Worm (Caenorhabditis elegans) whole organism, young adult: Measurements from ENCODE around the gene C47G2.4.

Source experiments
- B0261.1 ChIP-seq: sonication (generic microtip); optimal IDR thresholded peaks from 2 replicates; lab custom pipeline; 2016; ENCODE audit warnings: mild to moderate bottlenecking, missing genetic modification characterization, moderate library complexity, missing compliant biosample characterization
- B0336.3 ChIP-seq: fragments of 200-800 bp; sonication (Bioruptor generic); IDR thresholded peaks from 2 replicates; pipeline ENCODE4 v1.3.6; 2022; ENCODE audit warnings: missing genetic modification characterization, missing compliant biosample characterization
- C06A6.2 ChIP-seq: fragments of 200-800 bp; sonication (Bioruptor generic); conservative IDR thresholded peaks from 2 replicates; pipeline ENCODE4 v1.3.6; 2022; ENCODE audit warnings: missing genetic modification characterization, missing compliant biosample characterization
- C17E4.6 ChIP-seq: fragments of 200-800 bp; sonication (Bioruptor generic); IDR thresholded peaks from 2 replicates; pipeline ENCODE4 v1.3.6; 2022; ENCODE audit warnings: missing genetic modification reagents, missing genetic modification characterization, missing compliant biosample characterization
- F10E7.11 ChIP-seq: sonication (generic microtip); optimal IDR thresholded peaks from 2 replicates; lab custom pipeline; 2017; ENCODE audit warnings: mild to moderate bottlenecking, missing genetic modification characterization, moderate library complexity, missing compliant biosample characterization
- F37B4.10 ChIP-seq: fragments of 200-800 bp; sonication (Bioruptor generic); IDR thresholded peaks from 2 replicates; pipeline ENCODE4 v1.3.6; 2022; ENCODE audit warnings: missing genetic modification characterization, missing compliant biosample characterization
- F39B2.1 ChIP-seq: fragments of 200-800 bp; sonication (Bioruptor generic); IDR thresholded peaks from 2 replicates; pipeline ENCODE4 v1.3.6; 2022; ENCODE audit warnings: missing genetic modification reagents, missing genetic modification characterization, missing compliant biosample characterization
- F49E8.2 ChIP-seq: sonication (generic microtip); optimal IDR thresholded peaks from 3 replicates; lab custom pipeline; 2017; ENCODE audit warnings: missing genetic modification characterization, mild to moderate bottlenecking, missing compliant biosample characterization, antibody characterized with exemption, moderate library complexity; ENCODE audit not compliant: insufficient read depth
- F57A8.1 ChIP-seq: fragments of 200-800 bp; sonication (Bioruptor generic); optimal IDR thresholded peaks from 2 replicates; lab custom pipeline; 2018; ENCODE audit warnings: mild to moderate bottlenecking, missing genetic modification characterization, moderate library complexity, missing compliant biosample characterization
- F57C9.4 ChIP-seq: sonication (generic microtip); optimal IDR thresholded peaks from 2 replicates; lab custom pipeline; 2017; ENCODE audit warnings: mild to moderate bottlenecking, missing genetic modification characterization, missing compliant biosample characterization
- T26A5.8 ChIP-seq: sonication (generic microtip); optimal IDR thresholded peaks from 2 replicates; lab custom pipeline; 2016; ENCODE audit warnings: missing genetic modification characterization, missing compliant biosample characterization
- Y56A3A.18 ChIP-seq: fragments of 200-800 bp; sonication (Bioruptor generic); IDR thresholded peaks from 2 replicates; pipeline ENCODE4 v1.3.6; 2022; ENCODE audit warnings: missing genetic modification reagents, missing genetic modification characterization, missing compliant biosample characterization
- Y67H2A.10 ChIP-seq: fragments of 200-800 bp; sonication (Bioruptor generic); conservative IDR thresholded peaks from 2 replicates; pipeline ENCODE4 v1.3.6; 2022; ENCODE audit warnings: missing genetic modification reagents, missing genetic modification characterization, missing compliant biosample characterization
- Y95B8A.8 ChIP-seq: fragments of 200-800 bp; sonication (Bioruptor generic); IDR thresholded peaks from 2 replicates; pipeline ENCODE4 v1.3.6; 2022; ENCODE audit warnings: missing genetic modification reagents, missing genetic modification characterization, missing compliant biosample characterization
- athp-1 ChIP-seq: sonication (generic microtip); optimal IDR thresholded peaks from 2 replicates; lab custom pipeline; 2017; ENCODE audit warnings: mild to moderate bottlenecking, missing genetic modification characterization, missing compliant biosample characterization
- attf-3 ChIP-seq: fragments of 200-800 bp; sonication (Bioruptor generic); conservative IDR thresholded peaks from 2 replicates; pipeline ENCODE4 v1.3.6; 2022; ENCODE audit warnings: missing genetic modification reagents, missing genetic modification characterization, missing compliant biosample characterization
- attf-5 ChIP-seq: fragments of 200-800 bp; sonication (Bioruptor generic); optimal IDR thresholded peaks from 2 replicates; lab custom pipeline; 2018; ENCODE audit warnings: mild to moderate bottlenecking, missing genetic modification characterization, missing compliant biosample characterization
- attf-6 ChIP-seq: fragments of 200-800 bp; sonication (Bioruptor generic); IDR thresholded peaks from 2 replicates; pipeline ENCODE4 v1.3.6; 2022; ENCODE audit warnings: missing genetic modification reagents, missing genetic modification characterization, missing compliant biosample characterization
- bed-1 ChIP-seq: fragments of 200-800 bp; sonication (Bioruptor generic); IDR thresholded peaks from 2 replicates; pipeline ENCODE4 v1.3.6; 2022; ENCODE audit warnings: missing genetic modification reagents, missing genetic modification characterization, missing compliant biosample characterization
- cebp-2 ChIP-seq: fragments of 200-800 bp; sonication (Bioruptor generic); IDR thresholded peaks from 2 replicates; pipeline ENCODE4 v1.3.6; 2022; ENCODE audit warnings: missing genetic modification characterization, missing compliant biosample characterization
- ceh-91 ChIP-seq: fragments of 200-800 bp; sonication (Bioruptor generic); IDR thresholded peaks from 2 replicates; pipeline ENCODE4 v1.3.6; 2022; ENCODE audit warnings: missing genetic modification reagents, missing genetic modification characterization, missing compliant biosample characterization
- chd-7 ChIP-seq: sonication (generic microtip); optimal IDR thresholded peaks from 2 replicates; lab custom pipeline; 2016; ENCODE audit warnings: mild to moderate bottlenecking, missing genetic modification characterization, moderate library complexity, missing compliant biosample characterization
- dox-1 ChIP-seq: fragments of 200-800 bp; sonication (Bioruptor generic); IDR thresholded peaks from 2 replicates; pipeline ENCODE4 v1.3.6; 2022; ENCODE audit warnings: missing genetic modification reagents, missing genetic modification characterization, missing compliant biosample characterization
- dpff-1 ChIP-seq: sonication (generic microtip); optimal IDR thresholded peaks from 2 replicates; lab custom pipeline; 2017; ENCODE audit warnings: mild to moderate bottlenecking, missing genetic modification characterization, missing compliant biosample characterization
- efl-1 ChIP-seq: fragments of 150-350 bp; optimal IDR thresholded peaks from 2 replicates; lab custom pipeline; 2014; ENCODE audit warnings: missing biosample characterization, missing genetic modification reagents, missing genetic modification characterization
- egl-18 ChIP-seq: fragments of 200-800 bp; sonication (Bioruptor generic); IDR thresholded peaks from 2 replicates; pipeline ENCODE4 v1.3.6; 2022; ENCODE audit warnings: missing genetic modification reagents, missing genetic modification characterization, missing compliant biosample characterization
- egrh-3 ChIP-seq: fragments of 200-800 bp; sonication (Bioruptor generic); IDR thresholded peaks from 2 replicates; pipeline ENCODE4 v1.3.6; 2022; ENCODE audit warnings: missing genetic modification reagents, missing genetic modification characterization, missing compliant biosample characterization
- ets-4 ChIP-seq: fragments of 200-800 bp; sonication (Bioruptor generic); optimal IDR thresholded peaks from 2 replicates; lab custom pipeline; 2018; ENCODE audit warnings: mild to moderate bottlenecking, missing genetic modification characterization, missing compliant biosample characterization
- hlh-12 ChIP-seq: sonication (generic microtip); optimal IDR thresholded peaks from 2 replicates; lab custom pipeline; 2016; ENCODE audit warnings: missing genetic modification characterization, missing compliant biosample characterization
- hlh-26 ChIP-seq: fragments of 200-800 bp; sonication (Bioruptor generic); conservative IDR thresholded peaks from 2 replicates; pipeline ENCODE4 v1.3.6; 2022; ENCODE audit warnings: missing genetic modification reagents, missing genetic modification characterization, missing compliant biosample characterization
- hmg-1.2 ChIP-seq: fragments of 200-800 bp; sonication (Bioruptor generic); IDR thresholded peaks from 2 replicates; pipeline ENCODE4 v1.3.6; 2022; ENCODE audit warnings: missing genetic modification reagents, missing genetic modification characterization, missing compliant biosample characterization
- hsf-1 ChIP-seq: fragments of 200-800 bp; sonication (Bioruptor generic); IDR thresholded peaks from 2 replicates; pipeline ENCODE4 v1.3.6; 2022; ENCODE audit warnings: missing genetic modification reagents, missing genetic modification characterization, missing compliant biosample characterization
- let-526 ChIP-seq: fragments of 200-800 bp; sonication (Bioruptor generic); IDR thresholded peaks from 2 replicates; pipeline ENCODE4 v1.3.6; 2022; ENCODE audit warnings: missing genetic modification reagents, missing genetic modification characterization, missing compliant biosample characterization
- let-607 ChIP-seq, 2 experiments: fragments of 200-800 bp in 1 of 2; sonication (Bioruptor generic) in 1 of 2; sonication (generic microtip) in 1 of 2; optimal IDR thresholded peaks; 2 replicates each; lab custom pipeline; 2016 to 2018; ENCODE audit warnings: mild to moderate bottlenecking in 2 of 2, missing compliant biosample characterization in 2 of 2, missing genetic modification characterization in 2 of 2, moderate library complexity in 2 of 2, missing genotype in 1 of 2
- lin-54 ChIP-seq: fragments of 200-800 bp; sonication (Bioruptor generic); optimal IDR thresholded peaks from 2 replicates; lab custom pipeline; 2018; ENCODE audit warnings: mild to moderate bottlenecking, missing genetic modification characterization, missing compliant biosample characterization
- lir-1 ChIP-seq: fragments of 200-800 bp; sonication (Bioruptor generic); conservative IDR thresholded peaks from 2 replicates; pipeline ENCODE4 v1.3.6; 2022; ENCODE audit warnings: missing genetic modification reagents, missing genetic modification characterization, missing compliant biosample characterization
- nhr-27 ChIP-seq: fragments of 200-800 bp; sonication (Bioruptor generic); optimal IDR thresholded peaks from 2 replicates; lab custom pipeline; 2018; ENCODE audit warnings: mild to moderate bottlenecking, missing genetic modification characterization, moderate library complexity, missing compliant biosample characterization
- nhr-90 ChIP-seq: sonication (generic microtip); optimal IDR thresholded peaks from 2 replicates; lab custom pipeline; 2016; ENCODE audit warnings: missing genotype, mild to moderate bottlenecking, missing genetic modification characterization, missing compliant biosample characterization
- pha-4 ChIP-seq: fragments of 150-350 bp; sonication (generic microtip); optimal IDR thresholded peaks from 2 replicates; lab custom pipeline; 2014; ENCODE audit warnings: missing biosample characterization, missing genetic modification reagents, missing genetic modification characterization
- repo-1 ChIP-seq: sonication (generic microtip); optimal IDR thresholded peaks from 2 replicates; lab custom pipeline; 2017; ENCODE audit warnings: mild to moderate bottlenecking, missing genetic modification characterization, missing compliant biosample characterization
- snpc-4 ChIP-seq, 5 experiments: fragments of 150-350 bp in 1 of 5; sonication (generic microtip) in 4 of 5; optimal IDR thresholded peaks; 2 replicates each; lab custom pipeline; 2014 to 2018; ENCODE audit warnings: missing genetic modification characterization in 5 of 5, missing biosample characterization in 3 of 5, antibody characterized with exemption in 2 of 5, mild to moderate bottlenecking in 2 of 5, missing compliant biosample characterization in 2 of 5, missing genotype in 2 of 5, moderate library complexity in 2 of 5, missing genetic modification reagents in 1 of 5
- tbp1 ChIP-seq: fragments of 200-800 bp; sonication (Bioruptor generic); optimal IDR thresholded peaks from 2 replicates; lab custom pipeline; 2018; ENCODE audit warnings: mild to moderate bottlenecking, missing genetic modification characterization, missing compliant biosample characterization
- tbx-9 ChIP-seq: sonication (generic microtip); optimal IDR thresholded peaks from 2 replicates; lab custom pipeline; 2016; ENCODE audit warnings: borderline replicate concordance, missing genetic modification characterization, inconsistent platforms, missing compliant biosample characterization
- unc-62 ChIP-seq: fragments of 150-350 bp; optimal IDR thresholded peaks from 2 replicates; lab custom pipeline; 2014; ENCODE audit warnings: missing biosample characterization, missing genetic modification reagents, missing genetic modification characterization
- xnd-1 ChIP-seq: sonication (generic microtip); optimal IDR thresholded peaks from 2 replicates; lab custom pipeline; 2016; ENCODE audit warnings: missing genotype, missing genetic modification reagents, missing genetic modification characterization, missing compliant biosample characterization
- zfh-2 ChIP-seq: fragments of 200-800 bp; sonication (Bioruptor generic); conservative IDR thresholded peaks from 2 replicates; pipeline ENCODE4 v1.3.6; 2022; ENCODE audit warnings: missing genetic modification reagents, missing genetic modification characterization, missing compliant biosample characterization
- ztf-18 ChIP-seq: sonication (generic microtip); optimal IDR thresholded peaks from 2 replicates; lab custom pipeline; 2016; ENCODE audit warnings: missing genotype, mild to moderate bottlenecking, missing genetic modification characterization, missing compliant biosample characterization
- ztf-22 ChIP-seq: fragments of 200-800 bp; sonication (Bioruptor generic); optimal IDR thresholded peaks from 2 replicates; lab custom pipeline; 2018; ENCODE audit warnings: mild to moderate bottlenecking, missing genetic modification characterization, moderate library complexity, missing compliant biosample characterization
- ztf-25 ChIP-seq: fragments of 200-800 bp; sonication (Bioruptor generic); IDR thresholded peaks from 2 replicates; pipeline ENCODE4 v1.3.6; 2022; ENCODE audit warnings: missing genetic modification reagents, missing genetic modification characterization, missing compliant biosample characterization

The C47G2.4 gene

DNA sequence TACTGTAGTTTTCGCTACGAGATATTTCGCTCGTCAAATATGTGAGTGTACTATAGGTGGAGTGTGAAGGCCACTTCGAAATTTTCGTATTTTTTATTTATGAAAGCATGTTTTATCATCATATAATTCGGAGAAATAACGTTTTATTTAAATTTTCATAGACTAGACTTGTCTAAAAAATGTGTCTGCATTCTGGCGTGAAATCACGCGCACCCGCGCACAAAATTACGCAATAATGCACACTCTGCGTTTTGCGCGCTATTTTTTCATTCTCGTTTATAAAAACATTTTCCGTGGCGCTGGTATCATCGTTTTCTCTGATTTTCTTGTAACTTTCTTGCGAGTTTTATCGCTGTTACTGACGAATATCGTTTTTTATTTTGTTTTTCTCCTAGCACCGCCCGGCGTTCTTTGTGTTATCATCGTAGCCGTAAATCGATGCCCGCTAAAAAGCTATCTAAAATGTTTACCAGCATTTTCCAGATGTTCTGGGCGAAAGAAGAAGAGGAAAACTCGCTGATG is 3.9 kb upstream of the C47G2.4 start, which contains the start of gene saps-1 (continued):
- TF ChIP-seq tbx-9 (tag; lab: Kevin White, UChicago), result no peak
- no peak for TF ChIP-seq nhr-27 (tag; lab: Kevin White, UChicago)
- TF ChIP-seq B0336.3 (GFP tag; lab: Robert Waterston, UW), result 0 out of 2 replicates have a peak, but pooled peaks have one; percentile 40
- no peak for TF ChIP-seq snpc-4 (GFP tag; optimal IDR thresholded peaks at IDR 0.05; lab: Kevin White, UChicago)
- TF ChIP-seq snpc-4 (tag; optimal IDR thresholded peaks at IDR 0.05; lab: Kevin White, UChicago), result peak in 2 of 4 experiments; percentile 12 to 44
- no peak for TF ChIP-seq F57C9.4 (tag; lab: Kevin White, UChicago)
- peak; percentile 87 for TF ChIP-seq efl-1 (GFP tag; lab: Kevin White, UChicago)
- no peak for TF ChIP-seq ztf-22 (GFP tag; lab: Kevin White, UChicago)
- TF ChIP-seq dox-1 (GFP tag; lab: Robert Waterston, UW), result peak; percentile 77
- no peak for TF ChIP-seq C06A6.2 (GFP tag; lab: Robert Waterston, UW)
- TF ChIP-seq hlh-12 (tag; lab: Kevin White, UChicago), result no peak
- TF ChIP-seq F49E8.2 (tag; lab: Kevin White, UChicago), result no peak
- peak; percentile 39; the same call in 1 of the 2 replicates for TF ChIP-seq hmg-1.2
- TF ChIP-seq pha-4 (tag; lab: Kevin White, UChicago), result no peak
- TF ChIP-seq F57A8.1 (GFP tag; lab: Kevin White, UChicago), result no peak
- TF ChIP-seq tbp1 (GFP tag; lab: Kevin White, UChicago), result peak; percentile 56
- TF ChIP-seq Y56A3A.18, result no peak
- no peak for TF ChIP-seq unc-62 (GFP tag; lab: Kevin White, UChicago)
- TF ChIP-seq Y67H2A.10 (GFP tag; lab: Robert Waterston, UW), result no peak
- peak; percentile 84 for TF ChIP-seq ceh-91 (GFP tag; lab: Robert Waterston, UW)
- no peak for TF ChIP-seq bed-1
- TF ChIP-seq ztf-18 (tag; lab: Kevin White, UChicago), result peak; percentile 27
- no peak for TF ChIP-seq B0261.1 (tag; lab: Kevin White, UChicago)
- TF ChIP-seq Y95B8A.8, result no peak
- no peak for TF ChIP-seq hsf-1 (GFP tag; lab: Robert Waterston, UW)
- TF ChIP-seq attf-3 (GFP tag; lab: Robert Waterston, UW), result no peak
- no peak for TF ChIP-seq cebp-2 (GFP tag; lab: Robert Waterston, UW)
- no peak for TF ChIP-seq nhr-90 (tag; lab: Kevin White, UChicago)
- TF ChIP-seq dpff-1 (tag; lab: Kevin White, UChicago), result no peak
- no peak for TF ChIP-seq let-607 (tag; optimal IDR thresholded peaks at IDR 0.05; lab: Kevin White, UChicago)
- peak; percentile 92 for TF ChIP-seq xnd-1
- no peak for TF ChIP-seq ets-4 (GFP tag; lab: Kevin White, UChicago)
- no peak for TF ChIP-seq attf-6 (GFP tag; lab: Robert Waterston, UW)
- TF ChIP-seq hlh-26 (GFP tag; lab: Robert Waterston, UW), result no peak
- TF ChIP-seq ztf-25 (GFP tag; lab: Robert Waterston, UW), result no peak
- TF ChIP-seq let-526 (GFP tag; lab: Robert Waterston, UW), result no peak
- peak; percentile 30 for TF ChIP-seq athp-1
- peak; percentile 60 for TF ChIP-seq attf-5 (GFP tag; lab: Kevin White, UChicago)
- no peak for TF ChIP-seq egrh-3
- no peak for TF ChIP-seq C17E4.6
- TF ChIP-seq lin-54 (GFP tag; lab: Kevin White, UChicago), result peak; percentile 68
- TF ChIP-seq lir-1, result no peak
- TF ChIP-seq F10E7.11 (tag; lab: Kevin White, UChicago), result no peak
- TF ChIP-seq F37B4.10 (GFP tag; lab: Robert Waterston, UW), result no peak
- TF ChIP-seq repo-1 (tag; lab: Kevin White, UChicago), result no peak
- TF ChIP-seq egl-18 (GFP tag; lab: Robert Waterston, UW), result no peak
- no peak for TF ChIP-seq zfh-2 (GFP tag; lab: Robert Waterston, UW)
- TF ChIP-seq F39B2.1 (GFP tag; lab: Robert Waterston, UW), result no peak
- no peak for TF ChIP-seq T26A5.8 (tag; lab: Kevin White, UChicago)
- TF ChIP-seq chd-7 (tag; lab: Kevin White, UChicago), result no peak
